Worm (Caenorhabditis elegans): Measurements from ENCODE around the gene R10E9.3.

Gene R10E9.3

DNA sequence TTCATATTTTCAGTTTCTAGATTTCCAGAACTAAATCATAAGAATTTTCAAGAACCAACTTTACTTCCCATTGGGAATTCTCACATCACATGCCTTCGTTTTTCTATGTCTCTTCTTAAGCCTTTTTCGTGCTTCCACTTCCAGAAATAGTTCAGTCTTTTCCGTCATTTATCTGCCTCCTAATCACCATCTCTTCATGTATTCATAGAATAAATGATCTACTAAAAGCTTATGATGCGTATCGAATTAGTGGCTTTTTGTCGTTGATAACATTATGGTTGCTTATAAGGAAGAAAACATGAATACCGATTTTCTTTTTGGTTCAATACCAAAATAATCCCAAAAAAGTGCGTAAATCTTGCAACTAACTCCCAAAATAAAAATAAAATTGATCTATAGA lies 5.2 kb upstream of the R10E9.3 start:
- no peak for TF ChIP-seq pes-1 (GFP tag; IDR thresholded peaks at IDR 0.05)
- no peak for TF ChIP-seq tbx-37 (GFP tag; conservative IDR thresholded peaks at IDR 0.05)
- no peak for TF ChIP-seq tbx-11 (GFP tag; IDR thresholded peaks at IDR 0.05)
- TF ChIP-seq F13C5.2 (tag; optimal IDR thresholded peaks at IDR 0.05): no peak
- no peak for TF ChIP-seq scrt-1 (GFP tag; IDR thresholded peaks at IDR 0.05)
- no peak for TF ChIP-seq tra-4 (tag; optimal IDR thresholded peaks at IDR 0.05)
- TF ChIP-seq ceh-13 (GFP tag; optimal IDR thresholded peaks at IDR 0.05): no peak
- TF ChIP-seq ceh-36 (tag; optimal IDR thresholded peaks at IDR 0.05): no peak
- no peak for TF ChIP-seq ama-1 (optimal IDR thresholded peaks at IDR 0.05)
- TF ChIP-seq hmg-4 (GFP tag; optimal IDR thresholded peaks at IDR 0.05): no peak
- no peak for TF ChIP-seq B0310.2 (tag; optimal IDR thresholded peaks at IDR 0.05)
- no peak for TF ChIP-seq sea-1 (GFP tag; conservative IDR thresholded peaks at IDR 0.05)
- no peak for TF ChIP-seq aly-1 (tag; optimal IDR thresholded peaks at IDR 0.05)
- TF ChIP-seq flt-1 (GFP tag; IDR thresholded peaks at IDR 0.05): no peak
- no peak for TF ChIP-seq hmbx-1 (tag; optimal IDR thresholded peaks at IDR 0.05)

DNA sequence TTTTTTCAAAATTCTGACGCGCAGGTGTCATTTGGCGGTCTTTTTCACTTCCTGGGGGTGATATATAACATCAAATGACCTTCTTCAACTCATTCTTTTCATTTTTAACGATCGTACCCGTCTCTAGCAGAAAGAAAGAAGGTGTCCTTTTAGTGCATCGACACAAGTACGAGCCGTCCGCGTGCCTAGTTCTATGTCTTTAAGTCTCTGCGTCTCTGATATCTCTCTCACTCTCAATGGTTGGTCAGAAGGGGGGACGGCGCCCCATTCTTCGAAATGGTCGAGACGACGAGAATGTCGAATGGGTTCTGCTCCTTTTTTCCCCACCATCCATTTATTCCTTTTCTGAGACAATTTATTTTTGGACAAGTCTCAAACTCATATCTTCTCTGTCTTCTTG lies 4.3 kb upstream of the R10E9.3 start:
- no peak for TF ChIP-seq ama-1 (optimal IDR thresholded peaks at IDR 0.05)
- no peak for TF ChIP-seq hmbx-1 (tag; optimal IDR thresholded peaks at IDR 0.05)
- TF ChIP-seq sea-1 (GFP tag; conservative IDR thresholded peaks at IDR 0.05): no peak
- no peak for TF ChIP-seq B0310.2 (tag; optimal IDR thresholded peaks at IDR 0.05)
- TF ChIP-seq flt-1 (GFP tag; IDR thresholded peaks at IDR 0.05): no peak

DNA sequence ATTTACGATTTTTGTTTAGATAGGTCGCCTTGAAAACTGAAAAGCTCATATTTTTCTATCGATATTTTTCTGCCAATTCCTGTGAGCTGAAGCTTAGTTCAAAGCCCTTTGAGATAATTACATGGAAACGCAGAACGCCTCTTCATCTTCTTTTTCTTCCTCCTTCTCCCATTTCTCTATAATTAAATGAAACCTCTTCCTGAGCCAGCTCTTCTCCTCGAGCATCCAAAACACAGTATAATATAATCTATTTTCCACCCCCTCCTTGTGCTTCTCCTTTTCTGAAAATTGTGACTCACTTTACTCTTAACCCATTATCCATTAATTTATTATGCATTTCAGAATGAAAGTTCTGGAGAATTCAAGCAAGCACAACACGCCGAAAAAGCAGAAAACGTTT lies 3.7 kb upstream of the R10E9.3 start, which contains the start of gene F37A8.5:
Gene F37A8.5, plus strand, starts transcription at position 332 of the 400 bp plus-strand sequence.
- no peak for TF ChIP-seq F13C5.2 (tag; optimal IDR thresholded peaks at IDR 0.05)
- TF ChIP-seq hnd-1 (tag; optimal IDR thresholded peaks at IDR 0.05): no peak
- TF ChIP-seq scrt-1 (GFP tag; IDR thresholded peaks at IDR 0.05): no peak
- TF ChIP-seq ceh-13 (GFP tag; optimal IDR thresholded peaks at IDR 0.05): no peak
- no peak for TF ChIP-seq tra-4 (tag; optimal IDR thresholded peaks at IDR 0.05)
- TF ChIP-seq pes-1 (GFP tag; IDR thresholded peaks at IDR 0.05): no peak
- no peak for TF ChIP-seq tbx-37 (GFP tag; conservative IDR thresholded peaks at IDR 0.05)
- no peak for TF ChIP-seq B0310.2 (tag; optimal IDR thresholded peaks at IDR 0.05)
- no peak for TF ChIP-seq ama-1 (optimal IDR thresholded peaks at IDR 0.05)
- TF ChIP-seq sea-1 (GFP tag; conservative IDR thresholded peaks at IDR 0.05): no peak
- TF ChIP-seq tbx-11 (GFP tag; IDR thresholded peaks at IDR 0.05): no peak

DNA sequence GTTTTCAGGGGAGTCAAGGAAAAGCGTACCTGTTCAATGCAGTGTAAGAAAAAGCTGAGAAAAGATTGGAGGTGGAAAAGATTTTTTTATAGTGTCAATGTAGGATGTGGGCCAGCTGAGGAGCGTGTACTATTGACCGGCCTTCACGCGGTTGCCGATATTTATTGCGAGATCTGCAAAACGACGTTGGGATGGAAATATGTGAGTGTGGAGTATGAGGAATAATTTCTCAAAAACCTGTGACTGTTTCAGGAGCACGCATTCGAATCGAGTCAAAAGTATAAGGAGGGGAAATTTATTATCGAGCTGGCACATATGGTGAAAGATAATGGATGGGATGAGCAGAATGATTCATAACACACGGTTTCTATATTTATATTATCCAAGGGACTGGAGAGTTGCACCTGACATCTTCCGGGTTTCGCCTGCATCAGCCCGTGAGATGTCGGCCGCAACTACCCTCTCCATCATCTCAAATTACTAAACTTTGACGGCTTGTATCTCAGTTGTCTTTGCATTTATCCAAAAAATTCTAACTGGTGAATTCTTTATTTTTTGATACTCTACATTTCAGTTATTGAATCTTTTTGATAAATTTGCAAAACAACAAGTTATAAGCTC lies 2.8 kb upstream of the R10E9.3 start:
- no peak for TF ChIP-seq hmbx-1 (tag; optimal IDR thresholded peaks at IDR 0.05)
- TF ChIP-seq sea-1 (GFP tag; conservative IDR thresholded peaks at IDR 0.05): no peak
- TF ChIP-seq ceh-36 (tag; optimal IDR thresholded peaks at IDR 0.05): no peak
- TF ChIP-seq F13C5.2 (tag; optimal IDR thresholded peaks at IDR 0.05): no peak
- no peak for TF ChIP-seq pes-1 (GFP tag; IDR thresholded peaks at IDR 0.05)
- TF ChIP-seq tbx-37 (GFP tag; conservative IDR thresholded peaks at IDR 0.05): no peak
- no peak for TF ChIP-seq B0310.2 (tag; optimal IDR thresholded peaks at IDR 0.05)
- no peak for TF ChIP-seq hnd-1 (tag; optimal IDR thresholded peaks at IDR 0.05)
- no peak for TF ChIP-seq ama-1 (optimal IDR thresholded peaks at IDR 0.05)
- no peak for TF ChIP-seq ets-7 (tag; optimal IDR thresholded peaks at IDR 0.05)

DNA sequence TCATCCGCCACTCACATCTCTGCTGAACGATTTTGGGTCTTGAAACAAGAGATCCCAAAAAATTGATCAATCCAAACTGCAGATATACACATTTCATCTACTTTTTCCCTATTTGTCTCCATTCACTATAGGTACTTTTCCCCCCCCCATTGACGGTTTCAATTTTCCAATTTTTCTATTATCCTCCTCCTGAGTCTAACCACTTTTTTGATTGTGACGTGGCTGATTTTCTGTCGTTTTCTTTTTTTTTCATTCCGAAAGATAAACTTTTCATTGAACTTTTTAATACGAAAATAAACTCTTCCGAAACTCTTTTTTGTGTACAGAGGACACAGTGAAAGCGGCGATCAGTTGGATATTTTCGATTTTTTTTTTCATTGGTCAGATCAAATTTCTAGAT lies 2.2 kb upstream of the R10E9.3 start:
- TF ChIP-seq pes-1 (GFP tag; IDR thresholded peaks at IDR 0.05) (no peak), ama-1 (optimal IDR thresholded peaks at IDR 0.05) (no peak), tbx-11 (GFP tag; IDR thresholded peaks at IDR 0.05) (no peak), aly-1 (tag; optimal IDR thresholded peaks at IDR 0.05) (no peak), sea-1 (GFP tag; conservative IDR thresholded peaks at IDR 0.05) (no peak), tra-4 (tag; optimal IDR thresholded peaks at IDR 0.05) (no peak), F13C5.2 (tag; optimal IDR thresholded peaks at IDR 0.05) (no peak), hmbx-1 (tag; optimal IDR thresholded peaks at IDR 0.05) (no peak), ceh-13 (GFP tag; optimal IDR thresholded peaks at IDR 0.05) (no peak), ceh-36 (tag; optimal IDR thresholded peaks at IDR 0.05) (no peak), B0310.2 (tag; optimal IDR thresholded peaks at IDR 0.05) (no peak), hnd-1 (tag; optimal IDR thresholded peaks at IDR 0.05) (no peak), scrt-1 (GFP tag; IDR thresholded peaks at IDR 0.05) (no peak), tbx-37 (GFP tag; conservative IDR thresholded peaks at IDR 0.05) (no peak), ets-7 (tag; optimal IDR thresholded peaks at IDR 0.05) (no peak)

DNA sequence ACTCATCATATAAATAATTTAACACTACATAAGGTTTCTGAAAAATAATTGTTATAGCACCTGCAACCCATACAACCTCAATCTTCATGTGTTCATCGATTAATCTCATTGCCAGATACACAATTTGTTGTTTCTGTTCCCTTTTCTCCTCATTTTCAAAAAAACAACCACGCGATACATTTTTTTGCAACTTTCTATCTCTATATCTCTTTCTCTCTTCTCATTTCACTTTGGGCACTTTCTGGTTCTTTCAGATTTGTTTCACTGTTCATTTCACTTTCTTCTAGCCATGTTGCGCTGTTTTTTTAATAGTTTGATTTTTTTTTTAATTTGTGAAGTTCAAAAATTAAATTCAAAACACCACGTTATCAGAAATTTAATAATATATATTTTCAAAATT lies 815 bp upstream of the R10E9.3 start:
- no peak for TF ChIP-seq ceh-13 (GFP tag; optimal IDR thresholded peaks at IDR 0.05)
- no peak for TF ChIP-seq sea-1 (GFP tag; conservative IDR thresholded peaks at IDR 0.05)
- no peak for TF ChIP-seq tbx-37 (GFP tag; conservative IDR thresholded peaks at IDR 0.05)
- no peak for TF ChIP-seq tra-4 (tag; optimal IDR thresholded peaks at IDR 0.05)
- TF ChIP-seq F13C5.2 (tag; optimal IDR thresholded peaks at IDR 0.05): no peak
- no peak for TF ChIP-seq scrt-1 (GFP tag; IDR thresholded peaks at IDR 0.05)
- no peak for TF ChIP-seq aly-1 (tag; optimal IDR thresholded peaks at IDR 0.05)
- TF ChIP-seq pes-1 (GFP tag; IDR thresholded peaks at IDR 0.05): no peak
- TF ChIP-seq tbx-11 (GFP tag; IDR thresholded peaks at IDR 0.05): no peak
- no peak for TF ChIP-seq ceh-36 (tag; optimal IDR thresholded peaks at IDR 0.05)
- no peak for TF ChIP-seq flt-1 (GFP tag; IDR thresholded peaks at IDR 0.05)
- no peak for TF ChIP-seq hnd-1 (tag; optimal IDR thresholded peaks at IDR 0.05)
- TF ChIP-seq ets-7 (tag; optimal IDR thresholded peaks at IDR 0.05): no peak
- no peak for TF ChIP-seq hmbx-1 (tag; optimal IDR thresholded peaks at IDR 0.05)
- no peak for TF ChIP-seq hmg-4 (GFP tag; optimal IDR thresholded peaks at IDR 0.05)
- no peak for TF ChIP-seq B0310.2 (tag; optimal IDR thresholded peaks at IDR 0.05)

DNA sequence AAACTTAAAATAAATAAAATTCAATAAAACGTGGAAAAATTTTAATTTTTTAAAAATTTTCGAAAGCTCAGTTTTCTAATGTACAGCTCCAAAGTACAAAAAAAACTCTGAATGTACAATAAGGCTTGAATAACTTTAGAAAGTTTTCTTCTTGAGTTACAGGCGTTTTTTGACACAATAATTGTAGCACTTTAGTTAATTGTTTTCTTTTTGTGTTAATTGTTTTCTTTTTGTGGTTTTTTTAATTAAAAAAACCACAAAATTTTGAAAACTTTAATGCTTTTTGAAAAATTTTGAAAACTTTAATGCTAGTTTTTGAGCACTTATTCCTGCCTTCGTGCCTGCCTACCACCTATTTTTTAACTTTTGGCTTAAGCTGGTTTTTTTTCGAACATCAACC lies 4.2 kb downstream of the R10E9.3 start, which contains the start of gene R10E9.2:
Gene R10E9.2, minus strand, starts transcription at position 101 of the 400 bp plus-strand sequence.
- TF ChIP-seq scrt-1 (GFP tag; IDR thresholded peaks at IDR 0.05): no peak
- no peak for TF ChIP-seq tbx-11 (GFP tag; IDR thresholded peaks at IDR 0.05)
- no peak for TF ChIP-seq ama-1 (optimal IDR thresholded peaks at IDR 0.05)
- no peak for TF ChIP-seq hmg-4 (GFP tag; optimal IDR thresholded peaks at IDR 0.05)
- no peak for TF ChIP-seq ceh-36 (tag; optimal IDR thresholded peaks at IDR 0.05)
- TF ChIP-seq hmbx-1 (tag; optimal IDR thresholded peaks at IDR 0.05): no peak
- no peak for TF ChIP-seq sea-1 (GFP tag; conservative IDR thresholded peaks at IDR 0.05)
- TF ChIP-seq ceh-13 (GFP tag; optimal IDR thresholded peaks at IDR 0.05): no peak
- no peak for TF ChIP-seq flt-1 (GFP tag; IDR thresholded peaks at IDR 0.05)
- TF ChIP-seq B0310.2 (tag; optimal IDR thresholded peaks at IDR 0.05): no peak
- TF ChIP-seq pes-1 (GFP tag; IDR thresholded peaks at IDR 0.05): no peak
- no peak for TF ChIP-seq aly-1 (tag; optimal IDR thresholded peaks at IDR 0.05)
- TF ChIP-seq ets-7 (tag; optimal IDR thresholded peaks at IDR 0.05): no peak
- TF ChIP-seq F13C5.2 (tag; optimal IDR thresholded peaks at IDR 0.05): no peak
- TF ChIP-seq hnd-1 (tag; optimal IDR thresholded peaks at IDR 0.05): no peak
- no peak for TF ChIP-seq tra-4 (tag; optimal IDR thresholded peaks at IDR 0.05)
- TF ChIP-seq tbx-37 (GFP tag; conservative IDR thresholded peaks at IDR 0.05): no peak

All from whole organism, early embryonic.